Worm (Caenorhabditis elegans) whole organism, L1 larva: ENCODE data around the gene miz-1.

Experiments
- irx-1 ChIP-seq: sonication (generic microtip); optimal IDR thresholded peaks from 2 replicates; lab custom pipeline; 2016; ENCODE audit warnings: missing genetic modification characterization, missing compliant biosample characterization
- nhr-11 ChIP-seq: fragments of 150-350 bp; optimal IDR thresholded peaks from 2 replicates; lab custom pipeline; 2014; ENCODE audit warnings: missing biosample characterization, missing genetic modification characterization
- tlp-1 ChIP-seq: fragments of 150-350 bp; optimal IDR thresholded peaks from 2 replicates; lab custom pipeline; 2014; ENCODE audit warnings: missing biosample characterization, missing genetic modification characterization

DNA sequence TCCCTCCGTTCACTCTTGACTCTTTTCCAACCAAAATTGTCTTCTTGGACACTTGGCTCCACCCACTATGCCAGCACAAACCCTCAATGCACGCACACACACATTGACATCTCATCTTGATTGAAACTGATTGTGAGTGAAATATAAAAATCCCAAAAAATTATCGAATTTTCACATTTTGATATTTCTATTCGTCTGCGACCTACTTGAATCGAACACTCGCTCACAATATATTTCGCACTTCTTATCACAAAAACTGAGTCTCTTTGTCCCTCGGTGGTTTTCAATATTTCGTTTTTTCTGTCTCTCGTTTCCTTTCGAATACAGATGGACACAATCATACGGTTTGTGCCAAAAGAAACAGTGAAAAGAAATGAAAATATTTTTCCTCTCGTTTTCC, 7.9 kb downstream of the miz-1 start:
- TF ChIP-seq tlp-1 (no peak), nhr-11 (tag; lab: Kevin White, UChicago) (no peak), irx-1 (tag; lab: Kevin White, UChicago) (no peak)
